Worm (Caenorhabditis elegans) whole organism, young adult: Measurements from ENCODE around the gene col-104.

ENCODE experiments used
- Y56A3A.18 ChIP-seq: fragments of 200-800 bp; sonication (Bioruptor generic); IDR thresholded peaks from 2 replicates; pipeline ENCODE4 v1.3.6; 2022; ENCODE audit warnings: missing genetic modification reagents, missing genetic modification characterization, missing compliant biosample characterization
- dpl-1 ChIP-seq: fragments of 150-350 bp; optimal IDR thresholded peaks from 2 replicates; lab custom pipeline; 2014; ENCODE audit warnings: missing biosample characterization, missing genetic modification reagents, missing genetic modification characterization
- egl-18 ChIP-seq: fragments of 200-800 bp; sonication (Bioruptor generic); IDR thresholded peaks from 2 replicates; pipeline ENCODE4 v1.3.6; 2022; ENCODE audit warnings: missing genetic modification reagents, missing genetic modification characterization, missing compliant biosample characterization
- hlh-12 ChIP-seq: sonication (generic microtip); optimal IDR thresholded peaks from 2 replicates; lab custom pipeline; 2016; ENCODE audit warnings: missing genetic modification characterization, missing compliant biosample characterization
- lin-35 ChIP-seq, 3 experiments: fragments of 150-350 bp in 2 of 3; sonication (generic microtip) in 1 of 3; optimal IDR thresholded peaks; 2 replicates each; lab custom pipeline; 2014 to 2018; ENCODE audit warnings: missing biosample characterization in 3 of 3, missing genetic modification characterization in 3 of 3, missing genetic modification reagents in 3 of 3
- nhr-179 ChIP-seq: sonication (generic microtip); optimal IDR thresholded peaks from 2 replicates; lab custom pipeline; 2016; ENCODE audit warnings: mild to moderate bottlenecking, missing genetic modification characterization, missing compliant biosample characterization
- nhr-27 ChIP-seq: fragments of 200-800 bp; sonication (Bioruptor generic); optimal IDR thresholded peaks from 2 replicates; lab custom pipeline; 2018; ENCODE audit warnings: mild to moderate bottlenecking, missing genetic modification characterization, moderate library complexity, missing compliant biosample characterization
- sptf-2 ChIP-seq: fragments of 200-800 bp; sonication (Bioruptor generic); optimal IDR thresholded peaks from 2 replicates; lab custom pipeline; 2018; ENCODE audit warnings: mild to moderate bottlenecking, missing genetic modification characterization, missing compliant biosample characterization
- unc-62 ChIP-seq: fragments of 150-350 bp; optimal IDR thresholded peaks from 2 replicates; lab custom pipeline; 2014; ENCODE audit warnings: missing biosample characterization, missing genetic modification reagents, missing genetic modification characterization
- zfh-2 ChIP-seq: fragments of 200-800 bp; sonication (Bioruptor generic); conservative IDR thresholded peaks from 2 replicates; pipeline ENCODE4 v1.3.6; 2022; ENCODE audit warnings: missing genetic modification reagents, missing genetic modification characterization, missing compliant biosample characterization

DNA sequence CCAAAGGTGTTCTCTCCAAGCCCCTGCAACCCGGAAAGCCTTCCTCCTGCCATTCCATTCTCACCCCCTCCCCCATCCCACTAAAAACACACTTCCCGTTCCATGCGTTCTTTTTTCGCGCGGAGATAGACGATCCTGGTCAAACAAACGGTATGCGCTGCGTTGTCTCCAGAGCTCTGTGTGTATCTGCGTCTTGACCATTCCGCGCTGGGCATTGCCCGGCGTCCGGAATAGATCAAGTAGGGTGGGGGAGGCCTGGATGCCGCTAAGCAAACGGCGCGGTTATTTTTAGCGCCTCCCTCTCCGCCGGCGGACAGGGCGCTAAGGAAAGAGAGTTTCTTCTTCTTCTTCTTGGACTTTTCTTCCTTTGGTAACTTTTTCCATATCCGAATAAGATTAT is 20.2 kb upstream of the col-104 start:
- TF ChIP-seq dpl-1 (GFP tag; lab: Kevin White, UChicago) (no peak), nhr-179 (tag; lab: Kevin White, UChicago) (no peak), lin-35 (GFP tag; optimal IDR thresholded peaks at IDR 0.05; lab: Kevin White, UChicago) (no peak), hlh-12 (tag; lab: Kevin White, UChicago) (no peak), unc-62 (GFP tag; lab: Kevin White, UChicago) (no peak), nhr-27 (tag; lab: Kevin White, UChicago) (no peak), egl-18 (GFP tag; lab: Robert Waterston, UW) (no peak), Y56A3A.18 (GFP tag; lab: Robert Waterston, UW) (no peak), sptf-2 (GFP tag; lab: Kevin White, UChicago) (no peak), zfh-2 (GFP tag; lab: Robert Waterston, UW) (peak; percentile 75)
